Worm (Caenorhabditis elegans) whole organism, L3 larva: ENCODE measurements around the gene math-7.

ENCODE experiments used
- ZK546.5 ChIP-seq: sonication (generic microtip); optimal IDR thresholded peaks from 2 replicates; lab custom pipeline; 2017; ENCODE audit warnings: missing biosample characterization, missing genetic modification characterization
- aly-2 ChIP-seq: fragments of 150-350 bp; optimal IDR thresholded peaks from 2 replicates; lab custom pipeline; 2014; ENCODE audit warnings: missing biosample characterization, missing genetic modification characterization
- fos-1 ChIP-seq: fragments of 150-350 bp; optimal IDR thresholded peaks from 2 replicates; lab custom pipeline; 2014; ENCODE audit warnings: missing biosample characterization, missing genetic modification characterization
- lin-15B ChIP-seq: fragments of 150-350 bp; optimal IDR thresholded peaks from 2 replicates; lab custom pipeline; 2014; ENCODE audit warnings: missing biosample characterization, missing genetic modification characterization
- lin-39 ChIP-seq: fragments of 150-350 bp; optimal IDR thresholded peaks from 2 replicates; lab custom pipeline; 2018; ENCODE audit warnings: missing biosample characterization, missing genetic modification reagents, missing genetic modification characterization
- mml-1 ChIP-seq: fragments of 150-350 bp; sonication (generic microtip); optimal IDR thresholded peaks from 3 replicates; lab custom pipeline; 2014; ENCODE audit warnings: missing biosample characterization, missing genetic modification characterization
- nhr-11 ChIP-seq: fragments of 150-350 bp; optimal IDR thresholded peaks from 2 replicates; lab custom pipeline; 2014; ENCODE audit warnings: missing biosample characterization, missing genetic modification characterization
- pha-4 ChIP-seq: fragments of 150-350 bp; optimal IDR thresholded peaks from 2 replicates; lab custom pipeline; 2014; ENCODE audit warnings: missing biosample characterization, missing genetic modification reagents, missing genetic modification characterization
- pqm-1 ChIP-seq: fragments of 150-350 bp; optimal IDR thresholded peaks from 2 replicates; lab custom pipeline; 2017; ENCODE audit warnings: missing biosample characterization, missing genetic modification characterization, inconsistent platforms
- tbx-2 ChIP-seq: sonication (generic microtip); optimal IDR thresholded peaks from 2 replicates; lab custom pipeline; 2016; ENCODE audit warnings: mild to moderate bottlenecking, missing genetic modification characterization, missing compliant biosample characterization
- unc-39 ChIP-seq: sonication (generic microtip); optimal IDR thresholded peaks from 4 replicates; lab custom pipeline; 2017; ENCODE audit warnings: missing biosample characterization, missing genetic modification characterization
- unc-62 ChIP-seq: fragments of 150-350 bp; sonication (generic microtip); optimal IDR thresholded peaks from 4 replicates; lab custom pipeline; 2014; ENCODE audit warnings: missing biosample characterization, missing genetic modification reagents, missing genetic modification characterization
- zag-1 ChIP-seq: fragments of 150-350 bp; optimal IDR thresholded peaks from 2 replicates; lab custom pipeline; 2014; ENCODE audit warnings: missing biosample characterization, missing genetic modification characterization

ce11 chrII:1882705-1883104 lies 3.6 kb downstream of the math-7 start, which contains the start of gene math-5:
- TF ChIP-seq mml-1 (no peak), zag-1 (no peak), unc-39 (tag; lab: Kevin White, UChicago) (no peak), lin-39 (tag; lab: Kevin White, UChicago) (no peak), nhr-11 (tag; lab: Kevin White, UChicago) (no peak), lin-15B (no peak), fos-1 (tag; lab: Kevin White, UChicago) (no peak), ZK546.5 (no peak), unc-62 (GFP tag; lab: Kevin White, UChicago) (no peak), pqm-1 (tag; lab: Kevin White, UChicago) (no peak), tbx-2 (tag; lab: Kevin White, UChicago) (no peak), pha-4 (tag; lab: Kevin White, UChicago) (no peak), aly-2 (no peak)
